Fruit fly (Drosophila melanogaster) S2 (cell line): Measurements from ENCODE around the gene SMSr.

Experiments used
- CG8478 ChIP-seq: fragments of >200 bp; optimal IDR thresholded peaks from 2 replicates; lab custom pipeline; 2018
- CTCF ChIP-seq, 2 experiments: fragments of >200 bp; optimal IDR thresholded peaks; 2 replicates each; lab custom pipeline; 2018

SMSr gene

DNA sequence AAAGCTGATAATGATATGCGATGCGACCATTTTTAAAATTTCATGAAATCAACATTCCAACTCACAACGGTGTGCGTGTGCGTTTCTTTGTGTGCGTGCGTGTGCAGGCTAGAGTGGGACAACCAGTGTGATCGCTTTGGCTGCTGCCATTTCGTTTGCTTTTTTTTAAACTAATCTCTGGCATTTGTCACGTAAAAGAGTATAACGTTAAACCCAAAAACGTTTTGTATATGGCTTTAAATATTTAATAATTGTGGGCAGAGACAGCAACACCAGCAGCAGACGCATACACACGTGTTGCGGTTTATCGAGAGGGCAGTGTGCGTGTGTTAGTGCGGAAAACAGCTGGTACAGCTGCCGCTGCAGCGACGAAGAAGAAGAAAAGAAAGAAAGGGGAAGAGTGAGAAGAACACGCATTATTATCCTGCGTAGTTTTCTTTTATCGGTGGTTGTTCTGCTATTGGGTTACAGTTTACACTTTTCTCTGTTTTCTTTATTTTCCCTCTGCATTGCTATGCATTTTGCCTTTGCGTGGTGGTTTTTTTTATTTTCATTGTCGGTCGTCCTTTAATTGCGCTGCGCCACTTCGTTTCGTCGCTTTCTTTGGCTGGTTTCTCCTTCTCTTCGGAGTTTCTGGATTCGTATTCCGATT is 10.9 kb downstream of the SMSr start:
- TF ChIP-seq CTCF (optimal IDR thresholded peaks at IDR 0.05; lab: Kevin White, UChicago) (no peak), CG8478 (no peak)

DNA sequence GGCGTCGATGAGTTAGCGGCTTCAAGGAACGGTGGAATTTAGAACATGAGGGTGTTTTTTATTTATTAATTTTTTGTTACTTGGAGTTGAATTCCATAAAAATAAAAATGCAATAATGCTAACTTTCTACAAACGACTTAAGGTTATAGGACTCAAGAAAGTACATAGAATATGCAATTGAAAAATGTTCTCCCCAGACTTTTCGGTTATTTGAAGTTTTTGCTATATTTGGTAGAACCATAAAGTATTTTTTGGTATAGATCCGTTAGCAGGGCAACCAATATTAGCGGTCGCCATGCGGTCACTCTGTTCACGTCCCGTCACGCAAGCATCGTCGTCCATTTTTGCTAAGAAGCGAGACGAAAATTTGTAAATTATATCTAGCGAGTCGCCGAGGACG is 11.7 kb downstream of the SMSr start, which contains the start of gene akirin:
akirin (plus strand) TSS at position 301 of the 400 bp plus-strand sequence.
- TF ChIP-seq CTCF (optimal IDR thresholded peaks at IDR 0.05; lab: Kevin White, UChicago) (no peak), CG8478 (no peak)

DNA sequence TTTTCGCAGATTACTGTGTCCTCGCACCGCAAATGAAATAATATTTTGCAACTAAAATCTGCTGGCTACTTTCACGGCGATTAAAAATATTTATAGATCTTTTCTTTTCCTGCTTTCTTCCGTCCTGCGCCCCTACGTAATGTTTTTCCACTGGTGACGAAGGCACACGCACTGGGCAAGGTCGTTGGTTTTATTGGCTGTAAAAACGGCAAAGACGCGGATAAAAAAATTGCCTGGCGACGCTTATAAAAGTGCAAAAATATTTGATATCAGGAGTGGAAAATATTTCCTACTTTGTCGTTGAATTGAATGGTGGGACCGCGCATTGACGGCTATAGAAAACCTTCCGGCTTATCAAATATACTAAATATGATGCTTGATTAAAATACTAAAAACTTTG is 12.3 kb downstream of the SMSr start, which contains the start of gene Sh3beta:
Sh3beta (minus strand) TSS at position 327 of the 400 bp plus-strand sequence.
- TF ChIP-seq CG8478 (no peak), CTCF (optimal IDR thresholded peaks at IDR 0.05; lab: Kevin White, UChicago) (no peak)

DNA sequence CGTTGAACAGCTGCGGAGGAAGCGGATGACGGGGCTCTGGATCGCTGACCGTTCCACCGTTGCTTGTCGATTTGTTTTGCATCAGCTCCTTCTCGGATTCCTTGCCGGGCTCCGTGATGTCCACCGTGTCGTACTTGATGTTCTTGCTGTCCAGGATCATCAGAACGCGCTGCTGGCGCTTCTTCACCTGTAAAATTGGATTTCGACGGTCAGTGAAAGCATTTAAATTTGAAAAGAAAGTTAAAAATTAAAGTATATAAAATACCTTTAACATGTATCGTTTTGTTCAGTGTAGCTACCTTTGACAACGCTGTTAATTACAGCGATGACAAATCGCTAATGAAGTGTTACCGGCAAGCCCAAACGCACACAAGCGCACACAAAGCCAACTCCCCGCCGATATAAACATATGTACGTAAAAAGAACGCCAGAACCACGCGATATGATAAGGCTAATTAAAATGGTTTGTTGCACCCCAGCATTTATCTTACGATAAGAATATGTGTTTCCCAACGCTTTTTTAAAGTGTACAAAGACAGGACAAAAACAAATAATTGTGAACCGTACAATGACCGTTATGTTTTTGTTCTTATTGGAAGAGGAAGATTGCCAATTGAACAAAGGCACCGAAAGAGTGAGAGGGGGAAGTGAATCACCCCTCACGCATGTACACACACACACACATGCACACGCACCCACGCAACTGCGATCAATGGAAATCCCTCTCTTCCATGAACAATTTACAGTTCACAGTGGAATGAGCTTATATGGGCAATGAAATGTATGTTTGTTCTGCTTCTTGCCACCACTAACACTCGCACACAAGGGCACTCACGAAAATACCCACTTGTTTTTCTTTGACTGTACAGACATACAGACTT is 13.2 kb downstream of the SMSr start:
- TF ChIP-seq CTCF (optimal IDR thresholded peaks at IDR 0.05; lab: Kevin White, UChicago) (no peak), CG8478 (no peak)

DNA sequence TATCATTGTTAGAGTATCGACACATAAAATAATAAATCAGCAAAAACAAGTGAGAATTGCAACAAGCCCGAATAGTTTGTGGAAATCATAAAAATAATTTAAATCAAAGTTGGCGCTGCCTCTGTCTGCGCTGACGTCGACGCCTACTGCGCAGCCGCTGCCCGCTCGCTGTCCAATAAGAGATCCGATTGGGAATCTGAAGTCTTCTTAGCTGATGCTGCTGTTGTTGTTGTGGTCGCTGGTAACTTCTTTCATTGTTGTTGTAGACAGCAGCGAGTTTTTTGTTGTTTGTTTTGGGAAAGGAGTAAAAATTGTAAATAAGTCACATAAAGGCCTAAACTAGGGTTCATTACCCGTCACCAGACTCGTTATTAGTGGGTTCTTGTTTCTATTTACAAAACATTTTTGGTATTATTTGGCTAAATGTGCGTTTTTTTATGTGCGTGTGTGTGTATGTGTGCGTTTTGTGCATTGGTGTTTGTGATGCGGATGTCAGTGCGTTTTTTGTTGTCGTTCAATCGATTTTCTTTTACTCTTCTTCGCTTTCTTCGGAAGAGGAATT is 16.5 kb downstream of the SMSr start:
- TF ChIP-seq CG8478 (no peak), CTCF (optimal IDR thresholded peaks at IDR 0.05; lab: Kevin White, UChicago) (no peak)

DNA sequence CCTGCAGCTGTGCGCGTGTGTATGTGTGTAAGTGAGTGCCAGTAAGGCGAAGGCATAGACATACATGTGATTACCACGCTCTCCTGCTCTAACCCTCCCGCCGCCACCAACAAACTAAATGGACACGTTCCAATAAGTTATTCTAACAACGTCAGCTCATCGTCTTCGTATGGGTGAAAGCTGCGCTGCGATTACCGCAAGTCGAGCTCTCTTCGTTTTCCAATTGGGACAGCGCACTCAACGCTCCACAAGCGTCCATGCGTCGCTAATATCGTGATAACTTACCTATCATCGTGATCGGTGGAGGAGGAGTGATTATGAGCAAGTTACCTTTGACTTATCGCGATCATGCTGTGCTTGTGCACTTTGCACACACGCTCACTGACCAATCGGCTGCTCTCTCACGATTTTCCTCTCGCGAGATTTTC is 20.2 kb downstream of the SMSr start:
- TF ChIP-seq CG8478 (no peak), CTCF (optimal IDR thresholded peaks at IDR 0.05; lab: Kevin White, UChicago) (no peak)

DNA sequence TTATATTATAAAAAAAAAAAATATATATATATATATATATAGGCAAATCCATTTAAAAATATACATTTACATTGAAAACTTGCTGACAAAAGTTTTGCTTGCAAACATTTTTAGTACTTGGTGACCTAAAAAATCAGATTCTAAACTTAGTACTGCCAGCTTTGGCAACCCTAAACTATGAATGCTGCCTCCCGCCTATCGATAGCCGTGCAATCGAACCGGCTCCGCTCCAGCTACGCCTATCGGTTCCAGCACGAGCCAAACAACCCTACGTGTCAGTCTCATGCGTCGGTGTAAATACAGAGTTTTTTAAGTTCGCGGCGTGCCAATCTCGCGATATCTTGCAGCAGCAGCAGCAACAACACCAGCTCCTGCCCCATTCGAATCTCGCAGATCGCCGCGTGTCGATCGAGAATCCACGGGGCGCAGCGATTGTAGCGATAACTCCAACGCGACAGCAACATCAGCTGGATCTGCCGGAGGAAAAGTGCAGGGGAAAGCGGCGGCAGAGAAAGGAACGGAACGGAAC is 20.9 kb downstream of the SMSr start, which contains the start of gene Sec63:
Sec63 (plus strand) TSS at position 238 of the 529 bp plus-strand sequence.
- TF ChIP-seq CTCF (optimal IDR thresholded peaks at IDR 0.05; lab: Kevin White, UChicago) = peak; percentile 16 to 40
- TF ChIP-seq CG8478 = no peak

DNA sequence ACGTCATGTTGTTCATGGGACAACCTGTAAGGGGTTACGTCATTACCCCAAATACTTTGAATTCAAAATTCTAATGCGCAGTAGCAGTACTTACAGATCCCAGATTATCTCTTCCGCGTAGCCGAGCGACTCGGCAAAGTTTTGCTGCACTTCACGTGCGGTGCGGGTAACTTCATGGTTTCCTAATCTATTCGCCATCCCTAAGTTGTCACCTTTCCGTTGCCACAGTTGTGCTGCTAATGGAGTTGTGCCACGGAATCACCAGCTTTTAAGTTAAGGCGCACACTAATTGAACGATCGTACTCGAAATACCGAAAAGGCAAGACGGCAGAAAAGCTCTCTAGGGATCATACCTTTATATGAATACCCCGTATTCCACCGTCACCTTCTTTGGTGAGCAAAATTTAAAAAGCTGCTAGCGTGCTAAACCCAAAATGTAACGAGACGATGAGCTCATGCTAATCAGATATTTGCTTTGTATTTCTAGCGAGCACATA is 21.4 kb downstream of the SMSr start, which contains the start of gene pst:
pst (minus strand) TSS at position 437 of the 497 bp plus-strand sequence.
- no peak for TF ChIP-seq CTCF (optimal IDR thresholded peaks at IDR 0.05; lab: Kevin White, UChicago)
- TF ChIP-seq CG8478 = no peak

DNA sequence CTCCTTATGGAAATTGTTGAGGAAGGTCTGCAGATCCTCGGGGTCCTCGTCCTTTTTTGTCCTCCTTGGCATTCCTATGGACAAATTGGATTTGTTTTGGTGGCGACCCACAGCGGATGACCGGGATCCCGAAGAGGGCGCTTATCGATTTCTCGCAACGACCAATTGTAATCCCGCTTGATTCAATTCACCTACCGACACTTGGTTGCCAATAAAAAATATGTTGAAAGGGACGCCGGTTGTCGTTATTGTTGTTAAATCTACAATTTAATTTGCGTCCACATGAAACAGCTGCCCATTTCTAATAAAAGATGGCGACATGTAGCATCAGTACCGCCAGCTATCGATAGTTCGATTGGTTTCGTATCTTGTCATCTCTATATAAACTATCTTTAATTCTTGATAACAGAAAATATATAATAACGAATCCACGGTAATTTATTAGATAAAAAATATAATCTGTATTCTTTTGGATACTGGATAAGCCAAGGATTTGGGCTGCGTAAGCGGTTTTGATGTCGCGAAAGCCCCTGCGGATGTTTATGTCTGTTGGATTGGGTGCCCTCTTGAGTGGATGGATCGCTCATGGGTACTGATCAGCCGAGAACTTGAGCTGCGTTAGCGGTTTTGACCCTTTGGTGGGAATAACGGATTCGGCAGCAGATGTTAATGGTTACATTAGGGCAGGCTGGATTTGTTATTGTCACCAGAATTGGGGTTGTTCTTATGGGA is 24.7 kb downstream of the SMSr start, which contains the start of gene CTCF:
CTCF (minus strand) TSS at position 328 of the 732 bp plus-strand sequence.
- TF ChIP-seq CTCF (optimal IDR thresholded peaks at IDR 0.05; lab: Kevin White, UChicago) (peak; percentile 85 to 93), CG8478 (no peak)

DNA sequence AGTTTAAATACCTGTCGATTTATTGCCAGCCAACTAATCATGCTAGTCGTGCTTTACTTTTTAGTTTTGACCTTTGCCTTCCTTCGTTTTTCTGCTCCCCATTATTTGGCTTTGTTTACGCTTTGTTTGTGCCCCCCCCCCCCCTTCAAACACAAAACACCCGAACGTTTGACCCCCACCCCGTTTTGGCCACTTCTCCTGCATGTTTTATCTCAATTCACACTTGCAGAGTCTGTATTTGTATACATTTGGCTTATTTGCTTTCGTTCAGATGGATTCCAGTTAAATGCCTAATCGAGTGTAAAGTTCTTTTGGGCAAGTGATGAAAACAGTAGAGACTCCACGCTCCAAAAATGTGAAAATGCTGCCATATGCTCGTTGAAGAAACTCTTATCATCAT is 32.0 kb downstream of the SMSr start:
- TF ChIP-seq CTCF (optimal IDR thresholded peaks at IDR 0.05; lab: Kevin White, UChicago) (no peak), CG8478 (no peak)

DNA sequence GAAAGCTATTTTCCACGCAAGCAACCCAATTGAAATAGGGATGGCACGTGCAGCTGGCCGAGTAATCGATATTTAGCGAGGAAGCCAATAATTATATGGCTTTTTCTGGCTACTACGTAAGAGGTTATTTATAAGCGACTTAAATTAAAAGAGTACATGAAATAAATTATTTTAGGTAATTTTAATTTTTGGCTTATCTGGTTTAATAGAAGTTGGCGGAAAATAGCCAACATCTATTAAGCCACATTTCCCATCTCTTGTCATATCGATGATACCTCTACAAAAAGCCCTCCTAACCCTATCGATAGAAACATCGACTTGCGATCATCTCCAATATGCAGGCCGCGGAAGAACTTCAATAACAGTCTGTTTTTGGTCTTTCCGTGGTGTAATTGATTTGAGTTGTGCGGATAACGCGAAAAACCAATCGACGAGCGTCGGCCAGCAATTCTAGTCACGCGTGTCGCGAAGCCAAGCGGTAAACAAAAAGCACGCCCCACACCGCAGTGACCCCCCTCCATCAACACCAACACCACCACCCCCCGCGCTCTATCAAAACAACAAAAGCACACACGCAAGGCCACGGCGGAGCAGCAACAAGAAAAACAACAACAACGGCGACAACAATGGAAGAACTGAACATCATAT is 33.2 kb downstream of the SMSr start, which contains the start of the genes Srp19 and qm:
Srp19 (minus strand) TSS at position 51 of the 648 bp plus-strand sequence.
qm (plus strand) TSS at position 330 of the 648 bp plus-strand sequence.
- TF ChIP-seq CG8478 (no peak), CTCF (optimal IDR thresholded peaks at IDR 0.05; lab: Kevin White, UChicago) (no peak)

DNA sequence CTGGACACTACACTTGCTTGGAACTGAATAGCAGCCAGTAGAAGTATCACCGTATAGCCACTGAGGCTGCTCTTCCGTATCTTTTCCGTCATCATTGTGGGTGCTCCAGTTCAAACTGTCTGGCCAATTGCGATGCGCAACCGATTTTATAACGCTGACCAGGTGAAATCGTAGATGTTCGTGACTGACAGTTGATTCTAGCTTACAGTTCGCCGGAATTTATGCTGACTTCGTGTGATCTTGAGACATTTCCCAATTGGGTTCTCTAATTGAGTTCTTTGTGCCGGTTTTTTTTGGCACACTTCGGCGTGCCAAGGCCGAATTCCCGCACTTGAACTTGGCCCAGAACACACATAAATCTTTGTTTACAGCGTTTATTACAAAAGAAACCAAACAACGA is 34.3 kb downstream of the SMSr start, which contains the start of gene CG14834:
CG14834 (minus strand) TSS at position 173 of the 400 bp plus-strand sequence.
- TF ChIP-seq CG8478 = no peak
- no peak for TF ChIP-seq CTCF (optimal IDR thresholded peaks at IDR 0.05; lab: Kevin White, UChicago)

DNA sequence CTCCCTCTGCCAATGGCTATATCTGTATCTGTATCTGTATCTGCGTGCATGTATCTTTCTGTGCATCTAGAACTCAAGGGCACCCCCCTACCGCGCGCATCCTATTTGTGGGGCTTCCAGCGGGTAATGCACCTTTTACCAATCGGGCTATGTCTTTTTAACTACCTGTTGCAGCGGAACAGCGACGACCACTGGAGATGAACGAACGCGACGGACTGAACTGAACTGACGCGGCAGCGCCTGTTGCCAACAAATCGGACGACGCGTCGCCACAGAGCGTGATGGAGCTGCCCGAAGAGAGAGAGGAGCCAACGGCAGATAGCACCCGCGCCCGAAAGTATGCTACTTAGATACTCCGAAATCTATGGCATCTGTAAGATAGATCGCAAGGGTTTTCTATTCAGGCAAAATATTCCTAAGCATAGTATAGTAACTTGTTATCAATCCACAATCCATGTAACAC is 36.3 kb downstream of the SMSr start, which contains the start of gene Cln7:
Cln7 (minus strand) TSS at position 219 of the 463 bp plus-strand sequence.
- TF ChIP-seq CTCF (optimal IDR thresholded peaks at IDR 0.05; lab: Kevin White, UChicago) = no peak
- TF ChIP-seq CG8478 = no peak
